Fruit fly (Drosophila melanogaster): ENCODE results near the gene CG11768.

dm6 chr3R:8806104-8806503 is 38.1 kb upstream of the CG11768 start, which contains the start of gene hng2:
- TF ChIP-seq CTCF (optimal IDR thresholded peaks at IDR 0.05) (no peak), CG8478 (optimal IDR thresholded peaks at IDR 0.05) (no peak)
